Fruit fly (Drosophila melanogaster): ENCODE data around the gene CG12948.

DNA sequence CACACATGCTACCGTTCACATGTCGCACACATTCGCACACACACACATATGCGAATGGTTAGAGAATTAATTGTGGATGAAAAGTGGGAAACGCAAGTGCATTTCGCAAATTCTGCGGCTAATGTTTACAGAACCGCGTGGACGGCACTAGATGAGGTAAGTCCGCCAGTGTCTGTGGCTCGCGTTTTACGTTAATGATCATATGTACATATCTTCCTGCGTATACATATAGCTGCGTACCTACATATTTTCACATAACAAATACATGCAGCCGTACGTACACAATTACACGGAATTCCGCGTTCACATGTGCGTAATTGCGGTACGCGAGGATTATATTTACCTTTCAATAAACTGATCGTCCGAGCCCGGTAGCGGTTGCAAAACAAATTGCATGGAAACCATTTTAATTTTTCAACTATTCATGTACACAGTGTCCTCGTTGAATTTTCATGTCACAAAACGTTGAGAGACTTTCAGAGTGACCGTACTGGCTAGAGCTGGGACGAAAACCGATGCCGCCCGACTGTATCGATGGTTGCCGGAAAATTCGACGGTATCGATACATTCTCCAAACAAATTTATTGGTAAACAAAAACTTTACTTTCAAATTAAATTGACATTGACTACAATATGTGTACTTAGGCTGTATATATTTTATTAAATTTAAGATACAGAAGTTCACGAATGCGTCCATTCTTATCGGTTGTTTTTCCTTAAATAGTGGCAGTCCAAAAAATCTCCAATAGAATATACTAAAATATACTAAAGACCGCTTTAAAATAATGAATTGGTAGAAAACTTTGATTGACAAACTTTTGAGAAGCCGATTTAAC is 22.2 kb downstream of the CG12948 start, which contains the start of gene hyd:
- TF ChIP-seq achi (GFP tag; optimal IDR thresholded peaks at IDR 0.05) = no peak
- TF ChIP-seq Sox15 (GFP tag; optimal IDR thresholded peaks at IDR 0.05) = no peak
- TF ChIP-seq CG4318 (GFP tag; optimal IDR thresholded peaks at IDR 0.05) = no peak
- no peak for TF ChIP-seq CG6854 (GFP tag; optimal IDR thresholded peaks at IDR 0.05)
- TF ChIP-seq CG6276 (GFP tag; optimal IDR thresholded peaks at IDR 0.05) = no peak

All from whole organism, prepupa.